Fruit fly (Drosophila melanogaster) whole organism, embryonic: ENCODE measurements around the gene Cep135.

Experiments
- CG10366 ChIP-seq: fragments of 200-800 bp; sonication (Bioruptor generic); IDR thresholded peaks from 2 replicates; pipeline ENCODE4 v1.3.6; 2022; ENCODE audit warnings: missing biosample characterization, missing genetic modification characterization
- CG32767 ChIP-seq: fragments of 200-800 bp; sonication (Bioruptor generic); IDR thresholded peaks from 2 replicates; pipeline ENCODE4 v1.3.6; 2022; ENCODE audit warnings: missing biosample characterization, missing genetic modification characterization
- Nf-YC ChIP-seq: fragments of 200-800 bp; optimal IDR thresholded peaks from 3 replicates; lab custom pipeline; 2019; ENCODE audit warnings: missing biosample characterization, mild to moderate bottlenecking, missing genetic modification characterization, moderate library complexity
- Usf ChIP-seq: fragments of 200-800 bp; sonication (Bioruptor generic); optimal IDR thresholded peaks from 2 replicates; lab custom pipeline; 2017; ENCODE audit warnings: missing genotype, missing biosample characterization, missing genetic modification characterization
- lola ChIP-seq, 3 experiments: fragments of >200 bp in 2 of 3; fragments of 200-800 bp in 1 of 3; sonication (Bioruptor generic) in 1 of 3; optimal IDR thresholded peaks; 2 replicates each; lab custom pipeline; 2017 to 2019; ENCODE audit warnings: missing biosample characterization in 3 of 3, missing genetic modification characterization in 3 of 3, mild to moderate bottlenecking in 1 of 3, moderate library complexity in 1 of 3
- nmo ChIP-seq: fragments of 200-800 bp; sonication (Bioruptor generic); optimal IDR thresholded peaks from 2 replicates; lab custom pipeline; 2018; ENCODE audit warnings: missing biosample characterization, mild to moderate bottlenecking, missing genetic modification characterization, moderate library complexity
- pb ChIP-seq: fragments of 200-800 bp; sonication (Bioruptor generic); optimal IDR thresholded peaks from 3 replicates; lab custom pipeline; 2016; ENCODE audit warnings: missing biosample characterization, missing genetic modification characterization
- sna ChIP-seq: fragments of 200-800 bp; sonication (Bioruptor generic); IDR thresholded peaks from 2 replicates; pipeline ENCODE4 v1.3.6; 2022; ENCODE audit warnings: missing biosample characterization, missing genetic modification characterization; ENCODE audit not compliant: partially characterized antibody

- TF ChIP-seq lola (GFP tag; optimal IDR thresholded peaks at IDR 0.05; lab: Kevin White, UChicago) (no peak), pb (GFP tag; lab: Kevin White, UChicago) (no peak), CG32767 (GFP tag; lab: Robert Waterston, UW) (no peak), Nf-YC (tag; lab: Kevin White, UChicago) (no peak), CG10366 (GFP tag; lab: Robert Waterston, UW) (no peak), Usf (GFP tag; lab: Kevin White, UChicago) (no peak), nmo (GFP tag; lab: Kevin White, UChicago) (no peak), sna (GFP tag; lab: Robert Waterston, UW) (no peak)
Measured at dm6 chr3L:15072149-15072548, 44.4 kb upstream of the Cep135 start.
